Worm (Caenorhabditis elegans): ENCODE results near the gene cpl-1.

The cpl-1 gene

ce11 chrV:16596102-16596501 is 956 bp upstream of the cpl-1 start:
- no peak for TF ChIP-seq C34B4.2 (tag; optimal IDR thresholded peaks at IDR 0.05)
- peak in 1 of 6 experiments; percentile 19 for TF ChIP-seq elt-3 (tag; optimal IDR thresholded peaks at IDR 0.05)
- TF ChIP-seq ceh-63 (GFP tag; optimal IDR thresholded peaks at IDR 0.05), result no peak
- TF ChIP-seq ets-5 (GFP tag; IDR thresholded peaks at IDR 0.05), result no peak

ce11 chrV:16594514-16594913 is 632 bp downstream of the cpl-1 start:
- TF ChIP-seq blmp-1 (tag; optimal IDR thresholded peaks at IDR 0.05), result peak; percentile 24
- peak; percentile 68 for TF ChIP-seq rnt-1 (tag; optimal IDR thresholded peaks at IDR 0.05)
- no peak for TF ChIP-seq fkh-10 (GFP tag; optimal IDR thresholded peaks at IDR 0.05)
- no peak for TF ChIP-seq Y116A8C.19 (tag; optimal IDR thresholded peaks at IDR 0.05; ENCODE audit: borderline replicate concordance)
- TF ChIP-seq fkh-8 (tag; optimal IDR thresholded peaks at IDR 0.05), result no peak
- TF ChIP-seq elt-2 (tag; optimal IDR thresholded peaks at IDR 0.05), result no peak
- no peak for TF ChIP-seq mab-9 (GFP tag; IDR thresholded peaks at IDR 0.05)
- TF ChIP-seq snpc-4 (tag; optimal IDR thresholded peaks at IDR 0.05), result no peak
- no peak for TF ChIP-seq egl-27 (tag; optimal IDR thresholded peaks at IDR 0.05)
- TF ChIP-seq lir-3 (tag; optimal IDR thresholded peaks at IDR 0.05; ENCODE audit: poor library complexity), result peak; percentile 12
- no peak for TF ChIP-seq unc-130 (tag; optimal IDR thresholded peaks at IDR 0.05)
- TF ChIP-seq ama-1 (optimal IDR thresholded peaks at IDR 0.05), result no peak
- no peak for TF ChIP-seq nhr-11 (tag; optimal IDR thresholded peaks at IDR 0.05)
- no peak for TF ChIP-seq nhr-84 (tag; optimal IDR thresholded peaks at IDR 0.05)
- TF ChIP-seq unc-62 (GFP tag; optimal IDR thresholded peaks at IDR 0.05), result no peak
- no peak for TF ChIP-seq mdl-1 (tag; optimal IDR thresholded peaks at IDR 0.05)
- peak; percentile 41 for TF ChIP-seq lin-14 (GFP tag; optimal IDR thresholded peaks at IDR 0.05)
- TF ChIP-seq lsy-2 (tag; optimal IDR thresholded peaks at IDR 0.05), result peak; percentile 16
- no peak for TF ChIP-seq ztf-11 (tag; optimal IDR thresholded peaks at IDR 0.05)
- TF ChIP-seq nhr-19 (GFP tag; conservative IDR thresholded peaks at IDR 0.05), result peak; percentile 48
- no peak for TF ChIP-seq unc-86 (tag; optimal IDR thresholded peaks at IDR 0.05)
- no peak for TF ChIP-seq hlh-4 (tag; optimal IDR thresholded peaks at IDR 0.05)
- no peak for TF ChIP-seq fkh-4 (tag; optimal IDR thresholded peaks at IDR 0.05; ENCODE audit: borderline replicate concordance)
- peak; percentile 60 for TF ChIP-seq nhr-71 (tag; optimal IDR thresholded peaks at IDR 0.05)
- no peak for TF ChIP-seq nhr-20 (tag; optimal IDR thresholded peaks at IDR 0.05)
- TF ChIP-seq pqm-1 (tag; optimal IDR thresholded peaks at IDR 0.05), result no peak
- TF ChIP-seq elt-3 (tag; optimal IDR thresholded peaks at IDR 0.05), result peak in 1 of 6 experiments; percentile 47
- TF ChIP-seq sup-37 (GFP tag; optimal IDR thresholded peaks at IDR 0.05), result no peak
- TF ChIP-seq lin-13 (GFP tag; optimal IDR thresholded peaks at IDR 0.05), result no peak
- peak; percentile 30 for TF ChIP-seq snu-23 (GFP tag; optimal IDR thresholded peaks at IDR 0.05)

- TF ChIP-seq tlp-1 (tag; optimal IDR thresholded peaks at IDR 0.05) (no peak), ama-1 (optimal IDR thresholded peaks at IDR 0.05) (peak; percentile 6)
Measured at ce11 chrV:16593792-16594059, 1.4 kb downstream of the cpl-1 start.

ce11 chrV:16592947-16593791 is 2.0 kb downstream of the cpl-1 start:
- TF ChIP-seq elt-3 (tag; optimal IDR thresholded peaks at IDR 0.05), result peak in 1 of 6 experiments; percentile 37
- TF ChIP-seq nhr-84 (tag; optimal IDR thresholded peaks at IDR 0.05), result no peak
- no peak for TF ChIP-seq grh-1 (GFP tag; IDR thresholded peaks at IDR 0.05)
- TF ChIP-seq nhr-19 (GFP tag; conservative IDR thresholded peaks at IDR 0.05), result peak; percentile 9; the same call in 1 of the 2 replicates
- TF ChIP-seq unc-98 (GFP tag; IDR thresholded peaks at IDR 0.05), result no peak
- no peak for TF ChIP-seq efl-1 (optimal IDR thresholded peaks at IDR 0.05)
- TF ChIP-seq efl-1 (GFP tag; optimal IDR thresholded peaks at IDR 0.05 in 1 of 2), result peak in 1 of 2 experiments; percentile 50
- no peak for TF ChIP-seq sptf-1 (tag; optimal IDR thresholded peaks at IDR 0.05)
- no peak for TF ChIP-seq nhr-20 (tag; optimal IDR thresholded peaks at IDR 0.05)
- TF ChIP-seq dpl-1 (GFP tag; optimal IDR thresholded peaks at IDR 0.05), result no peak
- no peak for TF ChIP-seq nhr-76 (tag; optimal IDR thresholded peaks at IDR 0.05)
- TF ChIP-seq elt-2 (tag; optimal IDR thresholded peaks at IDR 0.05), result peak; percentile 68
- TF ChIP-seq hlh-17 (GFP tag; optimal IDR thresholded peaks at IDR 0.05; ENCODE audit: borderline replicate concordance), result no peak

Measured in whole organism, L1 larva.